Worm (Caenorhabditis elegans): ENCODE measurements around the gene arl-1.

- TF ChIP-seq snpc-4 (tag; optimal IDR thresholded peaks at IDR 0.05) (no peak), egl-27 (tag; optimal IDR thresholded peaks at IDR 0.05) (no peak), dmd-4 (tag; optimal IDR thresholded peaks at IDR 0.05) (no peak), zag-1 (tag; optimal IDR thresholded peaks at IDR 0.05) (peak; percentile 15), ztf-11 (tag; optimal IDR thresholded peaks at IDR 0.05) (no peak)
These were observed 3.3 kb downstream of the arl-1 start, which contains the start of gene F54C9.11 for ce11 chrII:8585036-8585627.

Measured in whole organism, L2 larva.